Worm (Caenorhabditis elegans) whole organism, early embryonic: Measurements from ENCODE around the gene C14B9.3.

ENCODE experiments used
- F13C5.2 ChIP-seq: sonication (generic microtip); optimal IDR thresholded peaks from 2 replicates; lab custom pipeline; 2017; ENCODE audit warnings: mild to moderate bottlenecking, missing genetic modification characterization, inconsistent platforms, missing compliant biosample characterization
- aly-1 ChIP-seq: sonication (generic microtip); optimal IDR thresholded peaks from 2 replicates; lab custom pipeline; 2016; ENCODE audit warnings: missing genetic modification characterization, missing compliant biosample characterization
- ama-1 ChIP-seq: fragments of 150-350 bp; optimal IDR thresholded peaks from 2 replicates; lab custom pipeline; 2014
- ceh-36 ChIP-seq: sonication (generic microtip); optimal IDR thresholded peaks from 2 replicates; lab custom pipeline; 2016; ENCODE audit warnings: missing genetic modification characterization, inconsistent platforms, missing compliant biosample characterization
- flt-1 ChIP-seq: fragments of 200-800 bp; sonication (Bioruptor generic); IDR thresholded peaks from 2 replicates; pipeline ENCODE4 v1.3.6; 2022; ENCODE audit warnings: missing genetic modification characterization, missing compliant biosample characterization
- hmg-4 ChIP-seq: fragments of 200-800 bp; sonication (Bioruptor generic); optimal IDR thresholded peaks from 2 replicates; lab custom pipeline; 2018; ENCODE audit warnings: mild to moderate bottlenecking, missing genetic modification characterization, missing compliant biosample characterization
- hnd-1 ChIP-seq: sonication (generic microtip); optimal IDR thresholded peaks from 2 replicates; lab custom pipeline; 2016; ENCODE audit warnings: missing genetic modification characterization, missing compliant biosample characterization
- pes-1 ChIP-seq: fragments of 200-800 bp; sonication (Bioruptor generic); IDR thresholded peaks from 2 replicates; pipeline ENCODE4 v1.3.6; 2022; ENCODE audit warnings: missing genetic modification reagents, missing genetic modification characterization, missing compliant biosample characterization

DNA sequence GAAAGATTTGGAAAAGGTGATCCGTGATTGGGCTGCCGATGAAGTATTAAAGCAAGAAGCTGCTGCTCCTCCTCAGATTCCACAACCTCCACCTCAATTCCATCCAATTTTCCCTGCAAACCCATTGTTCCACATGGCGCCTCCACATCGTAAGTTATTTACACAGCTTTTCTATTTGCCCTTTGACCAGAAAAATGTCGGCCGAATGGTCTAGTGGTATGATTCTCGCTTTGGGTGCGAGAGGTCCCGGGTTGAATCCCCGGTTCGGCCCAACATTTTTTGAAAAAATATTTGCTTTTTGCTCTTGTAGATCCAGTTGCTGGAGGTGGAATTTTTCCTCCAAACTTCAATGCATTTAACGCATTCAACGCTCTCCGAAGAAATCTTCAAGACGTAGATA, 39.4 kb upstream of the C14B9.3 start:
- no peak for TF ChIP-seq pes-1 (GFP tag; lab: Robert Waterston, UW)
- no peak for TF ChIP-seq hnd-1 (tag; lab: Kevin White, UChicago)
- TF ChIP-seq aly-1 = no peak
- no peak for TF ChIP-seq ceh-36 (tag; lab: Kevin White, UChicago)
- TF ChIP-seq ama-1 (lab: Kevin White, UChicago) = no peak
- TF ChIP-seq hmg-4 (GFP tag; lab: Kevin White, UChicago) = no peak
- no peak for TF ChIP-seq flt-1 (GFP tag; lab: Robert Waterston, UW)
- TF ChIP-seq F13C5.2 (tag; lab: Kevin White, UChicago) = no peak
